Fruit fly (Drosophila melanogaster): ENCODE measurements around the gene CG32512.

The CG32512 gene

DNA sequence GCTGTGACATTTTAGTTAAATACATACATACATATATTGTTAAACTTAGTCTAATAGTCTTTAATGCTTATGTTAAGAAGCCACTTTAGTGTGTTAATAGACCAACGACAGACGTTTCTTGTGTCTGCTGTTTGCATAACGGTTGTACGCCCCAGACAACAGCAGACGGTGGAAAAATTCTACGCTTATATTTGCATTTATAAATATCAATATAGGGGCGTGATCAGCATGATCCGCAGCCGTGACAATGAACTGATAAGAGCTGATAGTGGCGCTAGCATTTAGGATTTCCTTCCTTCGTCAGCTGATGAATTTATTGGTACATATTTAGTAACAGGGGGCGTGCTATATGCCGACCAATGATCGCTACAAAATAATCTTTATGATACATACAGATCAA lies 1.6 kb downstream of the CG32512 start:
- TF ChIP-seq CG13204 (GFP tag; optimal IDR thresholded peaks at IDR 0.05): no peak
- peak; percentile 16 for TF ChIP-seq EcR (GFP tag; optimal IDR thresholded peaks at IDR 0.05)

- TF ChIP-seq CG8159 (tag; optimal IDR thresholded peaks at IDR 0.05) (peak; percentile 77), CG8301 (tag; optimal IDR thresholded peaks at IDR 0.05) (peak; percentile 68), CG10348 (GFP tag; IDR thresholded peaks at IDR 0.05) (0 out of 2 replicates have a peak, but pooled peaks have one; percentile 41), D1 (tag; optimal IDR thresholded peaks at IDR 0.05) (no peak), CG12605 (GFP tag; IDR thresholded peaks at IDR 0.05) (peak; percentile 82), gl (tag; optimal IDR thresholded peaks at IDR 0.05) (peak; percentile 70), CG9948 (tag; optimal IDR thresholded peaks at IDR 0.05) (peak; percentile 72), CG34367 (tag; optimal IDR thresholded peaks at IDR 0.05) (peak; percentile 76), fd96Ca (GFP tag; IDR thresholded peaks at IDR 0.05) (peak; percentile 93), Pif1B (GFP tag; optimal IDR thresholded peaks at IDR 0.05) (peak; percentile 92), CG17806 (tag; optimal IDR thresholded peaks at IDR 0.05) (peak; percentile 78), EcR (GFP tag; optimal IDR thresholded peaks at IDR 0.05) (no peak), CG4496 (GFP tag; IDR thresholded peaks at IDR 0.05) (peak; percentile 95), CG32121 (GFP tag; IDR thresholded peaks at IDR 0.05) (peak; percentile 88), CG14655 (GFP tag; optimal IDR thresholded peaks at IDR 0.05) (peak; percentile 77), Snoo (tag; optimal IDR thresholded peaks at IDR 0.05) (peak; percentile 95), CG13204 (GFP tag; optimal IDR thresholded peaks at IDR 0.05) (peak; percentile 49), CG15710 (tag; optimal IDR thresholded peaks at IDR 0.05) (peak; percentile 84), rn (GFP tag; IDR thresholded peaks at IDR 0.05) (peak; percentile 70), Pif1A (GFP tag; optimal IDR thresholded peaks at IDR 0.05) (peak; percentile 89), Ets98B (GFP tag; IDR thresholded peaks at IDR 0.05) (peak; percentile 93)
Observed at dm6 chrX:21064927-21065326, 2.4 kb downstream of the CG32512 start.

- TF ChIP-seq rn (GFP tag; IDR thresholded peaks at IDR 0.05): no peak
- no peak for TF ChIP-seq D1 (tag; optimal IDR thresholded peaks at IDR 0.05)
- TF ChIP-seq CG10348 (GFP tag; IDR thresholded peaks at IDR 0.05): no peak
- no peak for TF ChIP-seq CG32121 (GFP tag; IDR thresholded peaks at IDR 0.05)
- no peak for TF ChIP-seq fd96Ca (GFP tag; IDR thresholded peaks at IDR 0.05)
- no peak for TF ChIP-seq CG9948 (tag; optimal IDR thresholded peaks at IDR 0.05)
- no peak for TF ChIP-seq CG8159 (tag; optimal IDR thresholded peaks at IDR 0.05)
- TF ChIP-seq Snoo (tag; optimal IDR thresholded peaks at IDR 0.05): no peak
- TF ChIP-seq CG17806 (tag; optimal IDR thresholded peaks at IDR 0.05): no peak
- no peak for TF ChIP-seq CG15710 (tag; optimal IDR thresholded peaks at IDR 0.05)
Observed at dm6 chrX:21060579-21060978, 6.8 kb downstream of the CG32512 start.

dm6 chrX:21058991-21059390 lies 8.3 kb downstream of the CG32512 start:
- TF ChIP-seq rn (GFP tag; IDR thresholded peaks at IDR 0.05) (no peak), Ets98B (GFP tag; IDR thresholded peaks at IDR 0.05) (peak; percentile 71), CG12605 (GFP tag; IDR thresholded peaks at IDR 0.05) (0 out of 2 replicates have a peak, but pooled peaks have one; percentile 33), Pif1B (GFP tag; optimal IDR thresholded peaks at IDR 0.05) (peak; percentile 85), Snoo (tag; optimal IDR thresholded peaks at IDR 0.05) (peak; percentile 88), CG8159 (tag; optimal IDR thresholded peaks at IDR 0.05) (peak; percentile 73), fd96Ca (GFP tag; IDR thresholded peaks at IDR 0.05) (peak; percentile 83), CG9948 (tag; optimal IDR thresholded peaks at IDR 0.05) (peak; percentile 74), Pif1A (GFP tag; optimal IDR thresholded peaks at IDR 0.05) (peak; percentile 78), CG32121 (GFP tag; IDR thresholded peaks at IDR 0.05) (peak; percentile 49; the same call in 1 of the 2 replicates), CG8301 (tag; optimal IDR thresholded peaks at IDR 0.05) (peak; percentile 80), CG10348 (GFP tag; IDR thresholded peaks at IDR 0.05) (no peak), CG4496 (GFP tag; IDR thresholded peaks at IDR 0.05) (peak; percentile 82), gl (tag; optimal IDR thresholded peaks at IDR 0.05) (peak; percentile 34), D1 (tag; optimal IDR thresholded peaks at IDR 0.05) (peak; percentile 23), EcR (GFP tag; optimal IDR thresholded peaks at IDR 0.05) (peak; percentile 61), CG17806 (tag; optimal IDR thresholded peaks at IDR 0.05) (peak; percentile 67), CG15710 (tag; optimal IDR thresholded peaks at IDR 0.05) (peak; percentile 78), CG13204 (GFP tag; optimal IDR thresholded peaks at IDR 0.05) (peak; percentile 60), CG34367 (tag; optimal IDR thresholded peaks at IDR 0.05) (peak; percentile 78), CG14655 (GFP tag; optimal IDR thresholded peaks at IDR 0.05) (peak; percentile 80)

- TF ChIP-seq Ets98B (GFP tag; IDR thresholded peaks at IDR 0.05) (no peak), CG8159 (tag; optimal IDR thresholded peaks at IDR 0.05) (no peak), CG14655 (GFP tag; optimal IDR thresholded peaks at IDR 0.05) (no peak), Pif1A (GFP tag; optimal IDR thresholded peaks at IDR 0.05) (no peak), CG17806 (tag; optimal IDR thresholded peaks at IDR 0.05) (no peak), CG8301 (tag; optimal IDR thresholded peaks at IDR 0.05) (no peak), rn (GFP tag; IDR thresholded peaks at IDR 0.05) (no peak), D1 (tag; optimal IDR thresholded peaks at IDR 0.05) (no peak), gl (tag; optimal IDR thresholded peaks at IDR 0.05) (no peak), EcR (GFP tag; optimal IDR thresholded peaks at IDR 0.05) (no peak), Snoo (tag; optimal IDR thresholded peaks at IDR 0.05) (no peak), CG32121 (GFP tag; IDR thresholded peaks at IDR 0.05) (no peak), CG34367 (tag; optimal IDR thresholded peaks at IDR 0.05) (no peak), CG13204 (GFP tag; optimal IDR thresholded peaks at IDR 0.05) (no peak), CG15710 (tag; optimal IDR thresholded peaks at IDR 0.05) (no peak), CG10348 (GFP tag; IDR thresholded peaks at IDR 0.05) (no peak)
Observed at dm6 chrX:21058437-21058836, 8.9 kb downstream of the CG32512 start.

DNA sequence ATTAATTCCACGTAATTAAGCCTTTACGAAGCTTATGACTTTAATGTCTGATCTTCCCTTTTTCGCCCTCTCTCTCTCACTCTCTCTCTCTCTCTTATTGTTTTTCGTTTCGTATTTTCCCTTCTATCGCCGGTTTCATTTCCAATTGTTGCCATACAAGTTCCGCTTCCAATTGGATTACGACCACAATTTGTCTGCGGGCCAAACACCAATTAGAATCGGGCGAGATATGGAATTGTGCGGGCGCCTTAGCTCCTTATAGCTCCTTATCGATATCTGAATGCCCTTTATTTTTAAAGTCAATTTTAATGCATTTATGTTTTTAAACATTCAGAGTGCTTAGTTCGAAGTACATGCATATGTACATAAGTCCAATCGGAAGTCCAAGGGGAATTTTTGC lies 10.6 kb downstream of the CG32512 start:
- TF ChIP-seq CG12605 (GFP tag; IDR thresholded peaks at IDR 0.05) (no peak), Pif1B (GFP tag; optimal IDR thresholded peaks at IDR 0.05) (no peak), CG34367 (tag; optimal IDR thresholded peaks at IDR 0.05) (no peak), CG8159 (tag; optimal IDR thresholded peaks at IDR 0.05) (no peak), D1 (tag; optimal IDR thresholded peaks at IDR 0.05) (no peak), CG14655 (GFP tag; optimal IDR thresholded peaks at IDR 0.05) (no peak), CG15710 (tag; optimal IDR thresholded peaks at IDR 0.05) (no peak), CG17806 (tag; optimal IDR thresholded peaks at IDR 0.05) (no peak), Pif1A (GFP tag; optimal IDR thresholded peaks at IDR 0.05) (no peak), CG8301 (tag; optimal IDR thresholded peaks at IDR 0.05) (no peak), CG4496 (GFP tag; IDR thresholded peaks at IDR 0.05) (no peak), Snoo (tag; optimal IDR thresholded peaks at IDR 0.05) (no peak), fd96Ca (GFP tag; IDR thresholded peaks at IDR 0.05) (no peak), CG9948 (tag; optimal IDR thresholded peaks at IDR 0.05) (no peak)
